Fruit fly (Drosophila melanogaster) whole organism: ENCODE measurements around the gene Ugt36F1.

Source experiments
- CG8478 ChIP-seq: fragments of >200 bp; optimal IDR thresholded peaks from 2 replicates; lab custom pipeline; 2018; ENCODE audit warnings: inconsistent platforms
- Dll ChIP-seq: fragments of >200 bp; optimal IDR thresholded peaks from 2 replicates; lab custom pipeline; 2017
- EcR ChIP-seq, 2 experiments: fragments of >200 bp; optimal IDR thresholded peaks; 2 replicates each; lab custom pipeline; 2017; ENCODE audit warnings: missing biosample characterization in 2 of 2, missing genetic modification characterization in 2 of 2, missing genetic modification reagents in 2 of 2
- pan ChIP-seq: fragments of >200 bp; optimal IDR thresholded peaks from 2 replicates; lab custom pipeline; 2017
- psq ChIP-seq: fragments of >200 bp; optimal IDR thresholded peaks from 2 replicates; lab custom pipeline; 2017
- usp ChIP-seq: fragments of >200 bp; optimal IDR thresholded peaks from 2 replicates; lab custom pipeline; 2017; ENCODE audit warnings: missing biosample characterization, missing genetic modification characterization, mixed read lengths

DNA sequence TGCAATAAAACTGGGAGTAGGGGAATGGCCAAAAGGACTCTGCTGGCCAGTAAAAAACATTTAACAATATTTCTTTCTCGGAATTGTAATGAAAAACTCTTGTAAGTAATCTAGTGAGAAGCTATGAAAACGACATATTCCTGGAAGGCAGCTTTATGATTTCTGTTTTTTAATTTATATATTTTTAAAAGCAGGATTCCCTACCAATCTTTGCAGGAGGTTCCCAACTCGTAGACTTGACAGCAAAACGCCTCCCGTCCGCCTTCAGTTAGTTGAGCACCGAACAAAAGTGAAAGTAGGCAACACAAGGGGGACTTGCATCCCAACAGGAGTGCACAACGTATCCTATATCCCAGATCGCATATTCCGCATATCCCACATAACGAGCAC, 13.9 kb upstream of the Ugt36F1 start, which contains the start of gene CG43814:
- TF ChIP-seq psq (lab: Kevin White, UChicago) (no peak), CG8478 (lab: Kevin White, UChicago) (no peak), usp (GFP tag; lab: Kevin White, UChicago) (no peak), pan (lab: Kevin White, UChicago) (no peak), Dll (lab: Kevin White, UChicago) (no peak), EcR (GFP tag; optimal IDR thresholded peaks at IDR 0.05; lab: Kevin White, UChicago) (no peak)
